In genomic region chr3R:21744988-21745387, dm6 we compare ENCODE assay signal across 2 fruit fly cellular contexts.
TF ChIP-seq lines count a peak whose summit lies in the region.

TSS of gene CG31343 (plus strand) at chr3R:21745266.

- no peak for TF ChIP-seq CTCF in whole organism, embryonic (GFP tag; optimal IDR thresholded peaks at IDR 0.05; lab: Kevin White, UChicago)

TF ChIP-seq in whole organism, embryonic, 481 proteins besides CTCF, POLR2A, EP300 and RAD21:
- TF ChIP-seq CG10462 (GFP tag; optimal IDR thresholded peaks at IDR 0.05; lab: Kevin White, UChicago) (no peak), PHDP (tag; optimal IDR thresholded peaks at IDR 0.05; lab: Kevin White, UChicago) (no peak), B-H2 (GFP tag; optimal IDR thresholded peaks at IDR 0.05; lab: Kevin White, UChicago) (no peak), CG6791 (GFP tag; IDR thresholded peaks at IDR 0.05; lab: Robert Waterston, UW; ENCODE audit: partially characterized antibody) (0 out of 3 replicates have a peak, but pooled peaks have one; percentile 34), stc (GFP tag; IDR thresholded peaks at IDR 0.05; lab: Robert Waterston, UW) (no peak), CG34376 (GFP tag; optimal IDR thresholded peaks at IDR 0.05; lab: Kevin White, UChicago) (peak; percentile 18), Pdp1 (GFP tag; optimal IDR thresholded peaks at IDR 0.05; lab: Kevin White, UChicago) (peak in 1 of 2 experiments; percentile 78), croc (GFP tag; conservative IDR thresholded peaks at IDR 0.05; lab: Robert Waterston, UW) (no peak), Lim3 (GFP tag; IDR thresholded peaks at IDR 0.05; lab: Robert Waterston, UW) (no peak), CG8388 (GFP tag; optimal IDR thresholded peaks at IDR 0.05; lab: Kevin White, UChicago) (no peak), CG13296 (GFP tag; optimal IDR thresholded peaks at IDR 0.05; lab: Kevin White, UChicago) (no peak)
TF ChIP-seq in whole organism, embryonic: peak in this region for 3.

TF ChIP-seq in whole organism, prepupa, 60 proteins besides CTCF, POLR2A, EP300 and RAD21:
- no peak for TF ChIP-seq salr (GFP tag; optimal IDR thresholded peaks at IDR 0.05; lab: Kevin White, UChicago)
- TF ChIP-seq Ets21C (GFP tag; optimal IDR thresholded peaks at IDR 0.05; lab: Kevin White, UChicago) = no peak
- peak; percentile 70 for TF ChIP-seq vri (GFP tag; optimal IDR thresholded peaks at IDR 0.05; lab: Kevin White, UChicago)
